Fruit fly (Drosophila melanogaster): Measurements from ENCODE around the gene Oga.

The Oga gene

DNA sequence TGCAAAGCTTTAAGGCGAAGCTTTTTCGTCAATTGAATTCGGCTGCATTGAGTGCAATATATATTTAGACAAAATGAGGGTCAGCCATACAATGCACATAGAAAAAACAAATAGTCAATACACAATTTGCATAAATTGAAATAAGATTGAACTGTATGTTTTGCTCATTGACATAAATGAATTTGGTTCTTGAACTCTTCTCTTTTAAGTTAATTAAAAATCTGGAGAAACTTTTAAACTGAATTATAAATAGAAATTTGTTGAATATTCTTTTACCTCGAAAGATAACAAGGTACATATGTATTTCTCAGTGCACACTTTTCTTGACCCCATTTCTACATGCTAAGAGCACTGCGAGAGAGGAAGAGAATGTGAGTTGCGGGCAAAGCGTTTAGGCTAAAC, 12.5 kb upstream of the Oga start (continued):
- TF ChIP-seq CG2678 (tag; optimal IDR thresholded peaks at IDR 0.05) (peak; percentile 44), lilli (GFP tag; optimal IDR thresholded peaks at IDR 0.05) (no peak), CG3163 (GFP tag; optimal IDR thresholded peaks at IDR 0.05) (peak; percentile 52), CG5953 (GFP tag; IDR thresholded peaks at IDR 0.05) (no peak), Nf-YB (GFP tag; optimal IDR thresholded peaks at IDR 0.05) (no peak), twi (tag; optimal IDR thresholded peaks at IDR 0.05) (no peak), CG10979 (tag; optimal IDR thresholded peaks at IDR 0.05) (peak; percentile 51), CG10274 (GFP tag; optimal IDR thresholded peaks at IDR 0.05) (no peak), D (optimal IDR thresholded peaks at IDR 0.05) (no peak), D (GFP tag; optimal IDR thresholded peaks at IDR 0.05) (peak; percentile 45), tio (GFP tag; optimal IDR thresholded peaks at IDR 0.05) (no peak), ATbp (GFP tag; optimal IDR thresholded peaks at IDR 0.05) (peak; percentile 47), dimm (GFP tag; IDR thresholded peaks at IDR 0.05) (no peak), Ets65A (GFP tag) (peak; percentile 75), CG10147 (GFP tag; optimal IDR thresholded peaks at IDR 0.05) (no peak), Nf-YC (tag; optimal IDR thresholded peaks at IDR 0.05) (no peak), slou (GFP tag; optimal IDR thresholded peaks at IDR 0.05) (no peak), CG17361 (GFP tag; IDR thresholded peaks at IDR 0.05) (peak; percentile 72; the same call in 2 of the 3 replicates), CG14860 (GFP tag; IDR thresholded peaks at IDR 0.05; ENCODE audit: partially characterized antibody) (no peak), CG12391 (tag; optimal IDR thresholded peaks at IDR 0.05) (peak; percentile 65), CG13123 (GFP tag; optimal IDR thresholded peaks at IDR 0.05) (no peak), CG34224 (GFP tag; IDR thresholded peaks at IDR 0.05; ENCODE audit: partially characterized antibody) (no peak), Xrp1 (GFP tag; IDR thresholded peaks at IDR 0.05) (no peak), nerfin-1 (tag; optimal IDR thresholded peaks at IDR 0.05) (peak; percentile 40), bab2 (GFP tag; optimal IDR thresholded peaks at IDR 0.05) (no peak), CG9797 (GFP tag; optimal IDR thresholded peaks at IDR 0.05) (no peak), Taf1 (GFP tag; IDR thresholded peaks at IDR 0.05) (no peak), Side (GFP tag; optimal IDR thresholded peaks at IDR 0.05) (no peak), Eip74EF (GFP tag; optimal IDR thresholded peaks at IDR 0.05) (no peak), lola (GFP tag; optimal IDR thresholded peaks at IDR 0.05) (peak in 1 of 3 experiments; percentile 18), CG32772 (GFP tag; IDR thresholded peaks at IDR 0.05) (peak; percentile 24; the same call in 1 of the 2 replicates), gcm (GFP tag; optimal IDR thresholded peaks at IDR 0.05) (peak; percentile 49), CG3726 (GFP tag; IDR thresholded peaks at IDR 0.05) (no peak), CG4424 (GFP tag; optimal IDR thresholded peaks at IDR 0.05) (peak; percentile 30), Dad (GFP tag; optimal IDR thresholded peaks at IDR 0.05) (no peak), trem (tag; optimal IDR thresholded peaks at IDR 0.05) (peak; percentile 40), CG6175 (GFP tag; IDR thresholded peaks at IDR 0.05) (no peak), Dip2 (GFP tag; IDR thresholded peaks at IDR 0.05) (no peak), otp (GFP tag; IDR thresholded peaks at IDR 0.05) (0 out of 3 replicates have a peak, but pooled peaks have one; percentile 7), ato (GFP tag; IDR thresholded peaks at IDR 0.05; ENCODE audit: partially characterized antibody) (no peak), Hsf (GFP tag; optimal IDR thresholded peaks at IDR 0.05) (no peak), chif (GFP tag; optimal IDR thresholded peaks at IDR 0.05) (no peak), CG1832 (GFP tag; optimal IDR thresholded peaks at IDR 0.05) (no peak), CG6254 (GFP tag; optimal IDR thresholded peaks at IDR 0.05) (no peak), Ada2b (GFP tag; IDR thresholded peaks at IDR 0.05) (no peak), CG15514 (GFP tag; optimal IDR thresholded peaks at IDR 0.05) (no peak), CG17186 (GFP tag; optimal IDR thresholded peaks at IDR 0.05) (no peak), CG2120 (GFP tag; optimal IDR thresholded peaks at IDR 0.05) (no peak), Sox102F (GFP tag; optimal IDR thresholded peaks at IDR 0.05) (peak; percentile 67), CG14441 (GFP tag; IDR thresholded peaks at IDR 0.05) (no peak), CG8944 (GFP tag; optimal IDR thresholded peaks at IDR 0.05) (no peak)
